Worm (Caenorhabditis elegans) whole organism, L1 larva: ENCODE measurements around the gene F41C3.2.

Experiments
- C34B4.2 ChIP-seq: sonication (generic microtip); optimal IDR thresholded peaks from 2 replicates; lab custom pipeline; 2017; ENCODE audit warnings: mild to moderate bottlenecking, missing genetic modification characterization, missing compliant biosample characterization
- F16B12.6 ChIP-seq: fragments of 150-350 bp; optimal IDR thresholded peaks from 2 replicates; lab custom pipeline; 2014; ENCODE audit warnings: missing biosample characterization, missing genetic modification characterization
- aha-1 ChIP-seq: fragments of 150-350 bp; optimal IDR thresholded peaks from 2 replicates; lab custom pipeline; 2014; ENCODE audit warnings: missing biosample characterization, missing genetic modification characterization
- alr-1 ChIP-seq: fragments of 200-800 bp; sonication (Bioruptor generic); optimal IDR thresholded peaks from 2 replicates; lab custom pipeline; 2018; ENCODE audit warnings: borderline replicate concordance, mild to moderate bottlenecking, missing genetic modification characterization, missing compliant biosample characterization
- ceh-90 ChIP-seq: sonication (generic microtip); optimal IDR thresholded peaks from 2 replicates; lab custom pipeline; 2016; ENCODE audit warnings: missing genetic modification characterization, missing compliant biosample characterization
- efl-1 ChIP-seq, 4 experiments: fragments of 150-350 bp; optimal IDR thresholded peaks in 3 of 4; peaks in 1 of 4; 1 replicate in 1 of 4; 2 replicates in 3 of 4; lab custom pipeline; 2014; ENCODE audit warnings: missing biosample characterization in 2 of 4, missing genetic modification characterization in 2 of 4, missing genetic modification reagents in 2 of 4
- egl-27 ChIP-seq, 2 experiments: fragments of 150-350 bp in 1 of 2; sonication (generic microtip); optimal IDR thresholded peaks; 3 replicates each; lab custom pipeline; 2017 to 2018; ENCODE audit warnings: missing biosample characterization in 2 of 2, missing genetic modification characterization in 2 of 2, missing genetic modification reagents in 2 of 2
- elt-2 ChIP-seq: sonication (generic microtip); optimal IDR thresholded peaks from 2 replicates; lab custom pipeline; 2016; ENCODE audit warnings: missing genetic modification characterization, mild to moderate bottlenecking, inconsistent platforms, missing compliant biosample characterization, missing genetic modification reagents
- elt-3 ChIP-seq, 6 experiments: fragments of 150-350 bp in 1 of 6; sonication (generic microtip); optimal IDR thresholded peaks; 2 replicates each; lab custom pipeline; 2017 to 2018; ENCODE audit warnings: missing biosample characterization in 6 of 6, missing genetic modification characterization in 6 of 6, inconsistent platforms in 1 of 6
- ets-5 ChIP-seq: fragments of 200-800 bp; sonication (Bioruptor generic); IDR thresholded peaks from 2 replicates; pipeline ENCODE4 v1.3.6; 2022; ENCODE audit warnings: missing genetic modification characterization, missing compliant biosample characterization
- fkh-4 ChIP-seq: sonication (generic microtip); optimal IDR thresholded peaks from 2 replicates; lab custom pipeline; 2016; ENCODE audit warnings: missing compliant biosample characterization, missing genetic modification characterization, borderline replicate concordance
- fkh-8 ChIP-seq: sonication (generic microtip); optimal IDR thresholded peaks from 2 replicates; lab custom pipeline; 2016; ENCODE audit warnings: mild to moderate bottlenecking, missing genetic modification characterization, missing compliant biosample characterization
- fos-1 ChIP-seq: fragments of 150-350 bp; optimal IDR thresholded peaks from 2 replicates; lab custom pipeline; 2014; ENCODE audit warnings: missing biosample characterization, missing genetic modification characterization
- hlh-17 ChIP-seq: fragments of 200-800 bp; sonication (Bioruptor generic); optimal IDR thresholded peaks from 2 replicates; lab custom pipeline; 2018; ENCODE audit warnings: missing genetic modification characterization, mild to moderate bottlenecking, missing compliant biosample characterization, moderate library complexity, borderline replicate concordance
- hpl-2 ChIP-seq: fragments of 150-350 bp; optimal IDR thresholded peaks from 2 replicates; lab custom pipeline; 2014; ENCODE audit warnings: missing biosample characterization, missing genetic modification reagents, missing genetic modification characterization
- isw-1 ChIP-seq: fragments of 200-800 bp; sonication (Bioruptor generic); IDR thresholded peaks from 2 replicates; pipeline ENCODE4 v1.3.6; 2022; ENCODE audit warnings: missing genetic modification characterization, missing compliant biosample characterization
- jun-1 ChIP-seq: fragments of 150-350 bp; optimal IDR thresholded peaks from 2 replicates; lab custom pipeline; 2014; ENCODE audit warnings: missing biosample characterization, missing genetic modification reagents, missing genetic modification characterization
- lin-14 ChIP-seq: fragments of 200-800 bp; sonication (Bioruptor generic); optimal IDR thresholded peaks from 2 replicates; lab custom pipeline; 2018; ENCODE audit warnings: mild to moderate bottlenecking, missing genetic modification characterization, moderate library complexity, missing compliant biosample characterization
- lin-39 ChIP-seq: fragments of 150-350 bp; optimal IDR thresholded peaks from 2 replicates; lab custom pipeline; 2014; ENCODE audit warnings: missing biosample characterization, missing genetic modification reagents, missing genetic modification characterization
- lir-3 ChIP-seq: sonication (generic microtip); optimal IDR thresholded peaks from 2 replicates; lab custom pipeline; 2016; ENCODE audit warnings: mild to moderate bottlenecking, missing genetic modification characterization, moderate library complexity, missing compliant biosample characterization; ENCODE audit not compliant: poor library complexity
- lsy-2 ChIP-seq, 2 experiments: fragments of 150-350 bp; optimal IDR thresholded peaks; 2 replicates each; lab custom pipeline; 2014; ENCODE audit warnings: missing biosample characterization in 2 of 2, missing genetic modification characterization in 2 of 2
- mab-9 ChIP-seq: fragments of 200-800 bp; sonication (Bioruptor generic); IDR thresholded peaks from 2 replicates; pipeline ENCODE4 v1.3.6; 2022; ENCODE audit warnings: missing genetic modification reagents, missing genetic modification characterization, missing compliant biosample characterization
- mdl-1 ChIP-seq, 2 experiments: fragments of 150-350 bp; optimal IDR thresholded peaks; 2 replicates each; lab custom pipeline; 2014 to 2017; ENCODE audit warnings: missing biosample characterization in 2 of 2, missing genetic modification characterization in 2 of 2, inconsistent platforms in 1 of 2
- mep-1 ChIP-seq: fragments of 150-350 bp; optimal IDR thresholded peaks from 2 replicates; lab custom pipeline; 2014; ENCODE audit warnings: missing biosample characterization, missing genetic modification characterization
- nhr-19 ChIP-seq: fragments of 200-800 bp; sonication (Bioruptor generic); conservative IDR thresholded peaks from 2 replicates; pipeline ENCODE4 v1.3.6; 2022; ENCODE audit warnings: missing genetic modification characterization, missing compliant biosample characterization
- nhr-20 ChIP-seq: sonication (generic microtip); optimal IDR thresholded peaks from 2 replicates; lab custom pipeline; 2016; ENCODE audit warnings: mild to moderate bottlenecking, missing genetic modification characterization, missing compliant biosample characterization
- nhr-237 ChIP-seq: fragments of 150-350 bp; optimal IDR thresholded peaks from 2 replicates; lab custom pipeline; 2014; ENCODE audit warnings: missing biosample characterization, missing genetic modification characterization
- nhr-71 ChIP-seq: sonication (generic microtip); optimal IDR thresholded peaks from 2 replicates; lab custom pipeline; 2016; ENCODE audit warnings: mild to moderate bottlenecking, missing genetic modification characterization, moderate library complexity, missing compliant biosample characterization
- nhr-84 ChIP-seq: sonication (generic microtip); optimal IDR thresholded peaks from 2 replicates; lab custom pipeline; 2017; ENCODE audit warnings: missing biosample characterization, missing genetic modification characterization
- nhr-85 ChIP-seq: sonication (generic microtip); peaks from one replicate; lab custom pipeline; 2016; ENCODE audit warnings: missing genetic modification characterization, inconsistent platforms, missing compliant biosample characterization
- nhr-90 ChIP-seq: sonication (generic microtip); optimal IDR thresholded peaks from 2 replicates; lab custom pipeline; 2016; ENCODE audit warnings: mild to moderate bottlenecking, missing genetic modification characterization, missing compliant biosample characterization; ENCODE audit not compliant: poor library complexity
- pqm-1 ChIP-seq: sonication (generic microtip); optimal IDR thresholded peaks from 3 replicates; lab custom pipeline; 2017; ENCODE audit warnings: missing biosample characterization, missing genetic modification characterization
- rnt-1 ChIP-seq: sonication (generic microtip); optimal IDR thresholded peaks from 2 replicates; lab custom pipeline; 2016; ENCODE audit warnings: mild to moderate bottlenecking, missing genetic modification characterization, moderate library complexity, missing compliant biosample characterization
- skn-1 ChIP-seq: fragments of 150-350 bp; optimal IDR thresholded peaks from 2 replicates; lab custom pipeline; 2014; ENCODE audit warnings: missing biosample characterization, missing genetic modification characterization
- snpc-4 ChIP-seq: fragments of 150-350 bp; optimal IDR thresholded peaks from 2 replicates; lab custom pipeline; 2014; ENCODE audit warnings: missing biosample characterization, missing genetic modification characterization
- sup-37 ChIP-seq: fragments of 200-800 bp; sonication (Bioruptor generic); optimal IDR thresholded peaks from 2 replicates; lab custom pipeline; 2018; ENCODE audit warnings: mild to moderate bottlenecking, missing genetic modification characterization, missing compliant biosample characterization
- swsn-7 ChIP-seq: sonication (generic microtip); optimal IDR thresholded peaks from 2 replicates; lab custom pipeline; 2016; ENCODE audit warnings: missing genetic modification characterization, missing compliant biosample characterization
- tlp-1 ChIP-seq: fragments of 150-350 bp; optimal IDR thresholded peaks from 2 replicates; lab custom pipeline; 2014; ENCODE audit warnings: missing biosample characterization, missing genetic modification characterization
- unc-130 ChIP-seq: fragments of 150-350 bp; optimal IDR thresholded peaks from 2 replicates; lab custom pipeline; 2017; ENCODE audit warnings: missing biosample characterization, missing genetic modification characterization, inconsistent platforms
- unc-30 ChIP-seq: sonication (generic microtip); optimal IDR thresholded peaks from 2 replicates; lab custom pipeline; 2017; ENCODE audit warnings: missing biosample characterization, missing genetic modification characterization
- zip-4 ChIP-seq: fragments of 200-800 bp; sonication (Bioruptor generic); optimal IDR thresholded peaks from 2 replicates; lab custom pipeline; 2018; ENCODE audit warnings: mild to moderate bottlenecking, missing genetic modification characterization, moderate library complexity, missing compliant biosample characterization
- ztf-11 ChIP-seq, 2 experiments: sonication (generic microtip); optimal IDR thresholded peaks; 2 replicates each; lab custom pipeline; 2016 to 2017; ENCODE audit warnings: missing genetic modification characterization in 2 of 2, missing biosample characterization in 1 of 2, missing compliant biosample characterization in 1 of 2

Gene F41C3.2

ce11 chrII:4747063-4747462 is 2.7 kb upstream of the F41C3.2 start (continued):
- TF ChIP-seq nhr-90 (tag; lab: Kevin White, UChicago): no peak
- no peak for TF ChIP-seq egl-27 (tag; optimal IDR thresholded peaks at IDR 0.05; lab: Kevin White, UChicago)
- TF ChIP-seq lin-39: no peak
- TF ChIP-seq skn-1: no peak
- TF ChIP-seq lir-3: no peak
- peak; percentile 24 for TF ChIP-seq nhr-20 (tag; lab: Kevin White, UChicago)
- no peak for TF ChIP-seq snpc-4 (tag; lab: Kevin White, UChicago)
- TF ChIP-seq nhr-237 (tag; lab: Kevin White, UChicago): no peak
- TF ChIP-seq efl-1 (optimal IDR thresholded peaks at IDR 0.05; lab: Kevin White, UChicago): no peak
- no peak for TF ChIP-seq efl-1 (GFP tag; optimal IDR thresholded peaks at IDR 0.05 in 1 of 2; lab: Kevin White, UChicago)
- no peak for TF ChIP-seq fkh-8 (tag; lab: Kevin White, UChicago)
- no peak for TF ChIP-seq rnt-1 (tag; lab: Kevin White, UChicago)
- TF ChIP-seq nhr-84 (tag; lab: Kevin White, UChicago): no peak
- TF ChIP-seq fkh-4 (tag; lab: Kevin White, UChicago): no peak
- TF ChIP-seq pqm-1 (tag; lab: Kevin White, UChicago): no peak
- TF ChIP-seq mab-9 (GFP tag; lab: Robert Waterston, UW): no peak
- TF ChIP-seq ztf-11 (tag; optimal IDR thresholded peaks at IDR 0.05; lab: Kevin White, UChicago): no peak
- TF ChIP-seq ets-5 (GFP tag; lab: Robert Waterston, UW): no peak
- no peak for TF ChIP-seq unc-30 (tag; lab: Kevin White, UChicago)
- TF ChIP-seq fos-1 (tag; lab: Kevin White, UChicago): no peak
- TF ChIP-seq jun-1 (tag; lab: Kevin White, UChicago): no peak
- TF ChIP-seq elt-2: no peak
- no peak for TF ChIP-seq ceh-90
- no peak for TF ChIP-seq zip-4 (GFP tag; lab: Kevin White, UChicago)
- TF ChIP-seq hlh-17: no peak
- no peak for TF ChIP-seq mep-1 (tag; lab: Kevin White, UChicago)
- peak in 1 of 2 experiments; percentile 44 for TF ChIP-seq mdl-1 (tag; optimal IDR thresholded peaks at IDR 0.05; lab: Kevin White, UChicago)
- TF ChIP-seq aha-1 (tag; lab: Kevin White, UChicago): no peak
- no peak for TF ChIP-seq F16B12.6 (tag; lab: Kevin White, UChicago)
- no peak for TF ChIP-seq unc-130 (tag; lab: Kevin White, UChicago)
- TF ChIP-seq C34B4.2 (tag; lab: Kevin White, UChicago): no peak

ce11 chrII:4747697-4748096 is 2.1 kb upstream of the F41C3.2 start:
- no peak for TF ChIP-seq egl-27 (tag; optimal IDR thresholded peaks at IDR 0.05; lab: Kevin White, UChicago)
- TF ChIP-seq efl-1 (optimal IDR thresholded peaks at IDR 0.05; lab: Kevin White, UChicago): no peak
- TF ChIP-seq efl-1 (GFP tag; optimal IDR thresholded peaks at IDR 0.05 in 1 of 2; lab: Kevin White, UChicago): peak in 1 of 2 experiments; percentile 55
- TF ChIP-seq nhr-19: no peak; the same call in 1 of the 2 replicates
- TF ChIP-seq alr-1 (tag; lab: Kevin White, UChicago): no peak
- TF ChIP-seq pqm-1 (tag; lab: Kevin White, UChicago): no peak
- TF ChIP-seq elt-2: no peak
- no peak for TF ChIP-seq skn-1
- TF ChIP-seq nhr-71 (tag; lab: Kevin White, UChicago): peak; percentile 21
- TF ChIP-seq isw-1 (GFP tag; lab: Robert Waterston, UW): no peak
- TF ChIP-seq nhr-20 (tag; lab: Kevin White, UChicago): no peak
- no peak for TF ChIP-seq mab-9 (GFP tag; lab: Robert Waterston, UW)
- TF ChIP-seq elt-3 (tag; optimal IDR thresholded peaks at IDR 0.05; lab: Kevin White, UChicago): peak in 1 of 6 experiments; percentile 51
- no peak for TF ChIP-seq swsn-7
- TF ChIP-seq nhr-85 (tag; lab: Kevin White, UChicago): peak; percentile 71
- no peak for TF ChIP-seq lsy-2 (tag; optimal IDR thresholded peaks at IDR 0.05; lab: Kevin White, UChicago)
- no peak for TF ChIP-seq hpl-2 (GFP tag; lab: Kevin White, UChicago)
- no peak for TF ChIP-seq sup-37
- no peak for TF ChIP-seq tlp-1
- peak; percentile 8 for TF ChIP-seq lin-14
